Worm (Caenorhabditis elegans): ENCODE data around the gene H12I13.1.
A peak's percentile ranks its signal among the peaks of the same experiment; 100 is the strongest.

Gene H12I13.1

DNA sequence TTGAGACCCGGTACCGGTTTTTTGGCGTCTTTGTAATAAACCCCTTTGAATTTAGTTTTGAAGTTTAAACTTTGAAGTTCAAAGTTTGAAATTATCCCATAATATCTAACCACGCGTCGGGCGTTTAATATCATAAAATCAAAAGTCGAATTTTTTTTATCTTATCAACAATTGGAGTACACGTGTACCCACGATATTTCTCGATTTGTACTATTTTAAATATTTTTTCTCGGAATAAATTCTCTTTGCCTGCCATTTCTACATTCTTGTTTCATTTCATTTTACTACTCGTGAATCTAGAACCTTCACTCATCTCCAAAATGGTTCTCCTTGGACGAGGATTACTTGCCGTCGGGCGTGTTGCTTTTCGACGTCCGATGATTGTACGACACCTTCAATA is 16.8 kb downstream of the H12I13.1 start, which contains the start of gene gldc-1:
Gene gldc-1, plus strand, starts transcription at position 301 of the 400 bp plus-strand sequence.
- no peak for TF ChIP-seq aptf-2 (GFP tag; conservative IDR thresholded peaks at IDR 0.05)
- TF ChIP-seq Y56A3A.18 (GFP tag; IDR thresholded peaks at IDR 0.05), result no peak
- TF ChIP-seq hmg-1.2 (GFP tag; IDR thresholded peaks at IDR 0.05), result no peak
- no peak for TF ChIP-seq hsf-1 (GFP tag; IDR thresholded peaks at IDR 0.05)
- TF ChIP-seq cebp-1 (GFP tag; IDR thresholded peaks at IDR 0.05), result no peak
- TF ChIP-seq cebp-1 (tag; optimal IDR thresholded peaks at IDR 0.05), result no peak
- TF ChIP-seq die-1 (tag; optimal IDR thresholded peaks at IDR 0.05), result no peak
- no peak for TF ChIP-seq egrh-3 (GFP tag; IDR thresholded peaks at IDR 0.05)
- TF ChIP-seq ztf-22 (GFP tag; optimal IDR thresholded peaks at IDR 0.05), result no peak
- TF ChIP-seq ZK185.1 (tag; optimal IDR thresholded peaks at IDR 0.05; ENCODE audit: poor library complexity, severe bottlenecking), result no peak
- no peak for TF ChIP-seq ztf-25 (GFP tag; IDR thresholded peaks at IDR 0.05)
- no peak for TF ChIP-seq egl-44 (GFP tag; IDR thresholded peaks at IDR 0.05)
- no peak for TF ChIP-seq Y79H2A.3 (GFP tag; conservative IDR thresholded peaks at IDR 0.05)
- no peak for TF ChIP-seq nhr-27 (tag; optimal IDR thresholded peaks at IDR 0.05)
- no peak for TF ChIP-seq aptf-3 (GFP tag; IDR thresholded peaks at IDR 0.05)
- TF ChIP-seq Y95B8A.8 (GFP tag; IDR thresholded peaks at IDR 0.05), result no peak
- no peak for TF ChIP-seq mcd-1 (GFP tag; IDR thresholded peaks at IDR 0.05)
- TF ChIP-seq efl-1 (GFP tag; optimal IDR thresholded peaks at IDR 0.05), result no peak

DNA sequence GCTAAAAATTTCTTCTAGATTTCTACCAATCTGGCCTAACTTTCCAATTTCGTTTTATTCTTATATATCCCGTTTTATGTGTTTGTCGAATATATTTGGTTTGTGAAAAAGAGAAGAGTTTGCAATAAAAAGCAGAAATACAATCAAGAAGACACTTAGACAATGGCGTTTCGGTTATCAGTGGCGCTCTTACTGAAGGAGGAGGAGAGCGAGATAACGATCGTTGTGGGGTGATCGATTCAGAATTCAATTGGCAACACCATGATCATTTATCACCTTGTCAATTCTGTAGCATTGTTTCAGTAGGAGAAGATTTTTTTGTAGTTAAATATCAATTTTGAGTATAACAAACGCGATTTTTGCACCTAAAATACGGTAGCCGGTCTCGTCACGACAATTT is 17.4 kb downstream of the H12I13.1 start:
- TF ChIP-seq lin-26 (GFP tag; IDR thresholded peaks at IDR 0.05) (no peak), hsf-1 (GFP tag; IDR thresholded peaks at IDR 0.05) (no peak), Y53F4B.3 (GFP tag; IDR thresholded peaks at IDR 0.05) (no peak), ztf-18 (tag; optimal IDR thresholded peaks at IDR 0.05) (peak; percentile 75), nhr-179 (tag; optimal IDR thresholded peaks at IDR 0.05) (no peak), lin-54 (GFP tag; optimal IDR thresholded peaks at IDR 0.05) (peak; percentile 11), ztf-6 (GFP tag; IDR thresholded peaks at IDR 0.05) (no peak), ZK185.1 (tag; optimal IDR thresholded peaks at IDR 0.05; ENCODE audit: poor library complexity, severe bottlenecking) (peak; percentile 6), ama-1 (optimal IDR thresholded peaks at IDR 0.05) (no peak), ama-1 (GFP tag; optimal IDR thresholded peaks at IDR 0.05) (peak in 1 of 2 experiments; percentile 7), cebp-1 (GFP tag; IDR thresholded peaks at IDR 0.05) (no peak), cebp-1 (tag; optimal IDR thresholded peaks at IDR 0.05) (peak; percentile 1), akir-1 (GFP tag; optimal IDR thresholded peaks at IDR 0.05) (no peak), nfya-1 (tag; optimal IDR thresholded peaks at IDR 0.05; ENCODE audit: borderline replicate concordance, insufficient read depth) (no peak), nhr-80 (tag; optimal IDR thresholded peaks at IDR 0.05) (peak; percentile 74), madf-6 (GFP tag; IDR thresholded peaks at IDR 0.05) (0 out of 2 replicates have a peak, but pooled peaks have one; percentile 14), dox-1 (GFP tag; IDR thresholded peaks at IDR 0.05) (0 out of 2 replicates have a peak, but pooled peaks have one; percentile 25)

DNA sequence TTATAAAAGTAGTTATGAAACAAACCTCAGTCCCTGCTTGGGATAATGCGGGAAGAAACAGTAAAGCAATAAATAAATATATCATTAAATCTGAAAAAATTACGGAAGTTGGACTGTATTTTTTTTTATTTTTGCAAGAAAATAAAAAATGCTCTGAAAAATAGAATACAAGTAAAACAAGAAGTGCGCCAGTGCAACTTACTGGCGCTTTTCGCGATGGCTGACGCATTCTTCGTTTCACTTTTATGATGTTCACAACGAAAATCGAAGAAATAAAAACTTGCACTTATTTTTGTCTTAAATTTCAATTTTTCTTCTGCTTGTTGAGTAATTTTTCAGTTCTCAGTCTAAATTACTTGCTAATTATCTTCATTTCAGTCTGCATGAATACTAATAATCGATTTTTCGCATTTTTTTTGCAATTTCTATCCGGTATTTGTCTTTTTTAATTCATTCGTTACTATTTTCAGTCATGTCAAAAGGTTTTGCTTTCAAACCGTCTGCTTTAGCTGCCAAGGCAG is 19.3 kb downstream of the H12I13.1 start, which contains the start of the genes R12C12.6 and ran-5:
Gene R12C12.6, minus strand, starts transcription at position 229 of the 521 bp plus-strand sequence.
Gene ran-5, plus strand, starts transcription at position 471 of the 521 bp plus-strand sequence.
- TF ChIP-seq sdz-38 (tag; optimal IDR thresholded peaks at IDR 0.05) (no peak), lir-1 (GFP tag; conservative IDR thresholded peaks at IDR 0.05) (peak; percentile 62), dpl-1 (GFP tag; optimal IDR thresholded peaks at IDR 0.05) (peak; percentile 27), die-1 (tag; optimal IDR thresholded peaks at IDR 0.05) (no peak), attf-5 (GFP tag; optimal IDR thresholded peaks at IDR 0.05) (peak; percentile 50), snpc-4 (GFP tag; optimal IDR thresholded peaks at IDR 0.05) (peak; percentile 41), snpc-4 (tag; optimal IDR thresholded peaks at IDR 0.05) (peak in 2 of 4 experiments; percentile 74 to 78), attf-6 (GFP tag; IDR thresholded peaks at IDR 0.05) (no peak), egl-44 (GFP tag; IDR thresholded peaks at IDR 0.05) (no peak), ceh-100 (GFP tag; IDR thresholded peaks at IDR 0.05) (peak; percentile 70; the same call in 1 of the 2 replicates), madf-8 (GFP tag; conservative IDR thresholded peaks at IDR 0.05) (peak; percentile 61; the same call in 1 of the 2 replicates), hmg-1.2 (GFP tag; IDR thresholded peaks at IDR 0.05) (peak; percentile 47; the same call in 1 of the 2 replicates), ceh-27 (GFP tag; optimal IDR thresholded peaks at IDR 0.05) (peak; percentile 13), nhr-179 (tag; optimal IDR thresholded peaks at IDR 0.05) (no peak), let-607 (tag; optimal IDR thresholded peaks at IDR 0.05) (peak in 1 of 2 experiments; percentile 69), rec-8 (tag; optimal IDR thresholded peaks at IDR 0.05) (peak in 1 of 2 experiments; percentile 15), C17E4.6 (GFP tag; IDR thresholded peaks at IDR 0.05) (peak; percentile 38; the same call in 1 of the 2 replicates), ztf-22 (GFP tag; optimal IDR thresholded peaks at IDR 0.05) (no peak), madf-10 (tag; optimal IDR thresholded peaks at IDR 0.05) (no peak), madf-6 (GFP tag; IDR thresholded peaks at IDR 0.05) (peak; percentile 84), nhr-80 (tag; optimal IDR thresholded peaks at IDR 0.05) (peak; percentile 46)

Measured in whole organism, young adult.